Fruit fly (Drosophila melanogaster) whole organism, wandering third instar larva: Measurements from ENCODE around the gene CG18596.

Experiments used
- Abd-B ChIP-seq: fragments of >200 bp; optimal IDR thresholded peaks from 2 replicates; lab custom pipeline; 2017; ENCODE audit warnings: missing biosample characterization, missing genetic modification characterization
- CG32264 ChIP-seq: fragments of 200-800 bp; sonication (Bioruptor generic); optimal IDR thresholded peaks from 2 replicates; lab custom pipeline; 2016; ENCODE audit warnings: missing biosample characterization, missing genetic modification characterization
- CG9705 ChIP-seq: fragments of 200-800 bp; sonication (Bioruptor generic); optimal IDR thresholded peaks from 2 replicates; lab custom pipeline; 2018; ENCODE audit warnings: missing biosample characterization, mild to moderate bottlenecking, missing genetic modification characterization
- CrebA ChIP-seq: fragments of 200-800 bp; sonication (Bioruptor generic); optimal IDR thresholded peaks from 2 replicates; lab custom pipeline; 2016; ENCODE audit warnings: missing biosample characterization, mild to moderate bottlenecking, missing genetic modification characterization, borderline replicate concordance
- Dfd ChIP-seq: fragments of >200 bp; optimal IDR thresholded peaks from 2 replicates; lab custom pipeline; 2017; ENCODE audit warnings: missing biosample characterization, missing genetic modification characterization
- Dif ChIP-seq: fragments of 200-275, 200-300 bp; sonication (Bioruptor generic); optimal IDR thresholded peaks from 2 replicates; lab custom pipeline; 2018; ENCODE audit warnings: missing biosample characterization, missing genetic modification characterization; ENCODE audit not compliant: partially characterized antibody
- GATAd ChIP-seq: sonication (Bioruptor generic); optimal IDR thresholded peaks from 2 replicates; lab custom pipeline; 2016; ENCODE audit warnings: missing biosample characterization, missing genetic modification characterization
- HLH106 ChIP-seq: fragments of 200-800 bp; optimal IDR thresholded peaks from 3 replicates; lab custom pipeline; 2019; ENCODE audit warnings: missing biosample characterization, mild to moderate bottlenecking, missing genetic modification characterization, moderate library complexity
- Hnf4 ChIP-seq: fragments of 200-800 bp; sonication (Bioruptor generic); optimal IDR thresholded peaks from 2 replicates; lab custom pipeline; 2016; ENCODE audit warnings: missing biosample characterization, mild to moderate bottlenecking, missing genetic modification characterization
- Hr78 ChIP-seq: fragments of >200 bp; optimal IDR thresholded peaks from 2 replicates; lab custom pipeline; 2017; ENCODE audit warnings: missing biosample characterization, missing genetic modification characterization
- Hr83 ChIP-seq: fragments of 200-300 bp; sonication (Bioruptor generic); optimal IDR thresholded peaks from 2 replicates; lab custom pipeline; 2016; ENCODE audit warnings: missing biosample characterization, mild to moderate bottlenecking, missing genetic modification characterization, moderate library complexity; ENCODE audit not compliant: poor library complexity, severe bottlenecking
- Jra ChIP-seq: sonication (Bioruptor generic); optimal IDR thresholded peaks from 2 replicates; lab custom pipeline; 2016; ENCODE audit warnings: missing biosample characterization, missing genetic modification characterization
- Mio ChIP-seq: sonication (Bioruptor generic); optimal IDR thresholded peaks from 2 replicates; lab custom pipeline; 2016; ENCODE audit warnings: missing biosample characterization, missing genetic modification characterization
- Myc ChIP-seq: fragments of >200 bp; optimal IDR thresholded peaks from 2 replicates; lab custom pipeline; 2017
- N ChIP-seq: fragments of >200 bp; optimal IDR thresholded peaks from 2 replicates; lab custom pipeline; 2018; ENCODE audit warnings: missing biosample characterization, missing external identifiers, missing genetic modification characterization
- OdsH ChIP-seq: fragments of 200-800 bp; sonication (Bioruptor generic); optimal IDR thresholded peaks from 2 replicates; lab custom pipeline; 2016; ENCODE audit warnings: missing biosample characterization, mild to moderate bottlenecking, missing genetic modification characterization
- Rel ChIP-seq, 2 experiments: fragments of 200-800 bp; sonication (Bioruptor generic) in 1 of 2; optimal IDR thresholded peaks; 2 replicates in 1 of 2; 3 replicates in 1 of 2; lab custom pipeline; 2016 to 2019; ENCODE audit warnings: mild to moderate bottlenecking in 2 of 2, missing biosample characterization in 2 of 2, missing genetic modification characterization in 2 of 2, moderate library complexity in 1 of 2
- Sp1 ChIP-seq: fragments of 200-800 bp; sonication (Bioruptor generic); optimal IDR thresholded peaks from 3 replicates; lab custom pipeline; 2019; ENCODE audit warnings: missing biosample characterization, mild to moderate bottlenecking, missing genetic modification characterization, moderate library complexity
- Vsx2 ChIP-seq: fragments of 200-300, 225-300 bp; sonication (Bioruptor generic); optimal IDR thresholded peaks from 2 replicates; lab custom pipeline; 2018; ENCODE audit warnings: missing biosample characterization, missing genetic modification characterization; ENCODE audit not compliant: partially characterized antibody
- br ChIP-seq: fragments of 200-800 bp; sonication (Bioruptor generic); optimal IDR thresholded peaks from 2 replicates; lab custom pipeline; 2016; ENCODE audit warnings: missing biosample characterization, missing genetic modification characterization
- brk ChIP-seq: fragments of 200-800 bp; sonication (Bioruptor generic); optimal IDR thresholded peaks from 2 replicates; lab custom pipeline; 2016; ENCODE audit warnings: missing biosample characterization, mild to moderate bottlenecking, missing genetic modification characterization
- dl ChIP-seq, 2 experiments: fragments of 175-275, 200-275 bp in 1 of 2; fragments of 200-275 bp in 1 of 2; sonication (Bioruptor generic); optimal IDR thresholded peaks; lab custom pipeline; 2018; ENCODE audit warnings: mild to moderate bottlenecking in 2 of 2, missing biosample characterization in 2 of 2, missing genetic modification characterization in 2 of 2, moderate library complexity in 2 of 2; ENCODE audit not compliant: partially characterized antibody in 2 of 2, insufficient read depth in 1 of 2
- dmrt93B ChIP-seq: fragments of 200-800 bp; sonication (Bioruptor generic); optimal IDR thresholded peaks from 2 replicates; lab custom pipeline; 2018; ENCODE audit warnings: missing biosample characterization, mild to moderate bottlenecking, missing genetic modification characterization
- dsf ChIP-seq: sonication (Bioruptor generic); optimal IDR thresholded peaks from 2 replicates; lab custom pipeline; 2016; ENCODE audit warnings: missing biosample characterization, missing genetic modification characterization, borderline replicate concordance
- ey ChIP-seq: fragments of 200-800 bp; sonication (Bioruptor generic); optimal IDR thresholded peaks from 2 replicates; lab custom pipeline; 2016; ENCODE audit warnings: missing biosample characterization, missing genetic modification characterization
- foxo ChIP-seq, 2 experiments: fragments of 200-800 bp; sonication (Bioruptor generic); optimal IDR thresholded peaks; 2 replicates in 1 of 2; 3 replicates in 1 of 2; lab custom pipeline; 2016 to 2017; ENCODE audit warnings: missing biosample characterization in 2 of 2, missing genetic modification characterization in 2 of 2
- fru ChIP-seq: fragments of 200-800 bp; sonication (Bioruptor generic); optimal IDR thresholded peaks from 3 replicates; lab custom pipeline; 2016; ENCODE audit warnings: missing biosample characterization, mild to moderate bottlenecking, missing genetic modification characterization
- h ChIP-seq: fragments of 200-800 bp; sonication (Bioruptor generic); optimal IDR thresholded peaks from 3 replicates; lab custom pipeline; 2016; ENCODE audit warnings: missing biosample characterization, mild to moderate bottlenecking, missing genetic modification characterization
- jim ChIP-seq: fragments of 175-275, 200-325 bp; sonication (Bioruptor generic); optimal IDR thresholded peaks from 2 replicates; lab custom pipeline; 2016; ENCODE audit warnings: missing biosample characterization, mild to moderate bottlenecking, missing genetic modification characterization
- lola ChIP-seq: fragments of >200 bp; optimal IDR thresholded peaks from 2 replicates; lab custom pipeline; 2017; ENCODE audit warnings: missing biosample characterization, missing genetic modification characterization
- pan ChIP-seq: fragments of >200 bp; optimal IDR thresholded peaks from 2 replicates; lab custom pipeline; 2017
- psq ChIP-seq: fragments of 200-800 bp; sonication (Bioruptor generic); optimal IDR thresholded peaks from 3 replicates; lab custom pipeline; 2017; ENCODE audit warnings: missing biosample characterization, mild to moderate bottlenecking, missing genetic modification characterization, moderate library complexity
- rgr ChIP-seq: fragments of 200-800 bp; sonication (Bioruptor generic); optimal IDR thresholded peaks from 3 replicates; lab custom pipeline; 2016; ENCODE audit warnings: missing biosample characterization, mild to moderate bottlenecking, missing genetic modification characterization
- sage ChIP-seq: fragments of 200-800 bp; sonication (Bioruptor generic); optimal IDR thresholded peaks from 2 replicates; lab custom pipeline; 2016; ENCODE audit warnings: missing biosample characterization, mild to moderate bottlenecking, missing genetic modification characterization
- sv ChIP-seq: fragments of 200-800 bp; sonication (Bioruptor generic); optimal IDR thresholded peaks from 3 replicates; lab custom pipeline; 2016; ENCODE audit warnings: missing biosample characterization, missing genetic modification characterization
- tai ChIP-seq: sonication (Bioruptor generic); optimal IDR thresholded peaks from 2 replicates; lab custom pipeline; 2016; ENCODE audit warnings: missing biosample characterization, missing genetic modification characterization
- usp ChIP-seq: fragments of >200 bp; optimal IDR thresholded peaks from 2 replicates; lab custom pipeline; 2017; ENCODE audit warnings: missing biosample characterization, missing genetic modification characterization
- woc ChIP-seq: sonication (Bioruptor generic); optimal IDR thresholded peaks from 2 replicates; lab custom pipeline; 2016; ENCODE audit warnings: missing biosample characterization, mild to moderate bottlenecking, missing genetic modification characterization

CG18596 gene

DNA sequence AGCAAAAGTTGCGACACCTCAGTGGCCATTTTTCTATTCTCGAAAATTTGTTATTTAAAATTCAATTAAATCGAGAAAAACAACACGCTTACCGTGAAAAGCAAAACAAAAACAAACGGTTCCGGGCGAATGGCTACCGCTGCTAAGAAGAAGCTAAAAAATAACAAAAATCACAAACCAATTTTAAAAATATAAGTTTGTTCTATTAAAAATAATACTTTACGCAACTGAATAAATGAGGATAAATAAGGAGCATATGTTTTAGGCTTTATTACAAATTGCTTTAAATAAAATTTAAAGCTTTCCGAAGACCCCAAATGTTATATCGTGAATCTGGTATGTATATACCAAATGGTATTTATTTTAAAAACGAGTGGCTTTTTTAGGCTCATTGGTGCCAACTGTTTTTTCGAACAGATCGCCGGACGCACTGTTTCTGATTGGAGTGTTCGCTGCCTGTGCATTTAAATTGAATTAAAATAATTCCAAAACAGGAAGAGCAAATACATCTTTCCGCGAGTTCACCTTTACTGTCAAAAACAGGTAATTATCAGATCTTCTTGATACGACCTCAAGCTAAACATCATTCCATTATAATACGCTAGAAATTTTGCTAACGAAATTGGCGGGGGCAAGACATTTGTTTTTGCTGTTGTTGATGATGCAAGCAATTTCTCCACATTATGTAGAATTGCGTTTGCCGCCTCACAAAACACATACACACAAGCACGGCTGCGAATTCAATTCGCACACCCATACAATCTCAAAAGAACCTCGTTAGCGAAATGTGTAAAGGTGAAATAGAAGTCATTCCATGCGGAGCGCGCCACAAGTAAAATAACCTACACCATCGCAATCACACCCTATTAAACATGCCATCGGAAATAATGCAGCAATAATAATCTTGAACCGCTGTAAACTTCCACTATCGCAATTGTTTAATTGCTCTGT is 8.3 kb upstream of the CG18596 start, which contains the start of the genes Polr3F and PyK:
TSS of gene Polr3F (minus strand) at position 248 of the 951 bp plus-strand sequence.
TSS of gene PyK (plus strand) at position 411 of the 951 bp plus-strand sequence.
- TF ChIP-seq sage (GFP tag; lab: Kevin White, UChicago) (no peak), Hnf4 (GFP tag; lab: Kevin White, UChicago) (peak; percentile 37), CG32264 (GFP tag; lab: Kevin White, UChicago) (no peak), Jra (GFP tag; lab: Kevin White, UChicago) (peak; percentile 19), dl (GFP tag; optimal IDR thresholded peaks at IDR 0.05; lab: Kevin White, UChicago; ENCODE audit: insufficient read depth in 1 of 2, partially characterized antibody in 2 of 2) (no peak), jim (GFP tag; lab: Kevin White, UChicago) (no peak), OdsH (GFP tag; lab: Kevin White, UChicago) (peak; percentile 14), woc (no peak), Hr83 (GFP tag; lab: Kevin White, UChicago) (no peak), Dif (no peak), br (GFP tag; lab: Kevin White, UChicago) (no peak), sv (GFP tag; lab: Kevin White, UChicago) (peak; percentile 50), h (GFP tag; lab: Kevin White, UChicago) (peak; percentile 46), Hr78 (GFP tag; lab: Kevin White, UChicago) (no peak), rgr (peak; percentile 8), Rel (GFP tag; optimal IDR thresholded peaks at IDR 0.05; lab: Kevin White, UChicago) (no peak), Rel (tag; optimal IDR thresholded peaks at IDR 0.05; lab: Kevin White, UChicago) (peak; percentile 10), Myc (lab: Kevin White, UChicago) (peak; percentile 0), fru (GFP tag; lab: Kevin White, UChicago) (no peak), tai (GFP tag; lab: Kevin White, UChicago) (no peak), dsf (GFP tag; lab: Kevin White, UChicago) (peak; percentile 53), CrebA (GFP tag; lab: Kevin White, UChicago) (no peak), foxo (GFP tag; optimal IDR thresholded peaks at IDR 0.05; lab: Kevin White, UChicago) (peak in 1 of 2 experiments; percentile 42), brk (GFP tag; lab: Kevin White, UChicago) (no peak), pan (no peak), dmrt93B (no peak), lola (no peak), ey (GFP tag; lab: Kevin White, UChicago) (peak; percentile 28), Mio (GFP tag; lab: Kevin White, UChicago) (no peak), usp (GFP tag; lab: Kevin White, UChicago) (no peak), N (GFP tag; lab: Kevin White, UChicago) (no peak), GATAd (GFP tag; lab: Kevin White, UChicago) (no peak), Sp1 (peak; percentile 31), Vsx2 (no peak), psq (no peak), CG9705 (GFP tag; lab: Kevin White, UChicago) (peak; percentile 12), Dfd (GFP tag; lab: Kevin White, UChicago) (no peak), HLH106 (tag; lab: Kevin White, UChicago) (peak; percentile 28)

DNA sequence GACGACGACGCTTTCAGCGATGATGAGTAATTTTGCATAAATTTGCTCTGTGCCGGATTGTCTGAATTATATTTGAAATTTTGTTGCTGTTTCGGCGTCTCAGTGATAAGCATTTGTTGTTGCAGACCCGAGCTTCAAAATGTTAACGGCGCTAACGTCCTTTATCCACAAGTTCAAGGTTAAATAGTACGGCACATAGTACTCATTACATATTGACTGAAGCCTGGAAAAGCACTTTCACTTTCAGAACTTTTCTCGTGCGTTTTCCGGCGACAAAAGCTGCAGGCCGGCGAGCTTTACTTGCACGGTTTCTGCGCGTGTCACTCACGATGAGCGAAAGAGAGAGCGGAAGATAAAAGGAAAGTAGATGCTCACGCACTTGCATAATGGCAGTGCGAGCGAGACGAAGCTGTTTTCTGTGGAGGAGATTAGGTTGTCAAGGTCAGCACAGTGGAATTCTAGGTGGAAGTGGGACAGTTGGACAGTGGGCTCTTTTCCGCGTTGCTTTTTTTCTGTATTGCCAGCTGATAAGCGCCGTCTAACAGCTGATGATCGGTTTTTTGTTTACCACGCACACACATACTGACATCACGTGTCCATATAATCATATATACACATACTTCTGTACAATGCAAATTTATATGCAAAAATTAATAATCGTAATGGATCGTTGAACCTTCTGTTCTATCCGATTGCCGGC is 7.5 kb upstream of the CG18596 start:
- no peak for TF ChIP-seq foxo (GFP tag; optimal IDR thresholded peaks at IDR 0.05; lab: Kevin White, UChicago)
- no peak for TF ChIP-seq dsf (GFP tag; lab: Kevin White, UChicago)
- TF ChIP-seq Mio (GFP tag; lab: Kevin White, UChicago), result no peak
- no peak for TF ChIP-seq Abd-B
- TF ChIP-seq woc, result no peak
- no peak for TF ChIP-seq psq
- no peak for TF ChIP-seq Sp1
